Worm (Caenorhabditis elegans) whole organism, mixed stage, embryonic: Measurements from ENCODE around the gene rbm-26.

ENCODE experiments used
- M03D4.4 ChIP-seq: sonication (generic microtip); optimal IDR thresholded peaks from 2 replicates; lab custom pipeline; 2017; ENCODE audit warnings: mild to moderate bottlenecking, missing genetic modification characterization, missing compliant biosample characterization
- blmp-1 ChIP-seq: fragments of 150-350 bp; optimal IDR thresholded peaks from 2 replicates; lab custom pipeline; 2014; ENCODE audit warnings: missing biosample characterization, missing genetic modification characterization
- ceh-39 ChIP-seq: fragments of 150-350 bp; optimal IDR thresholded peaks from 2 replicates; lab custom pipeline; 2014; ENCODE audit warnings: missing biosample characterization, missing genetic modification characterization
- ceh-83 ChIP-seq: fragments of 200-800 bp; sonication (Bioruptor generic); optimal IDR thresholded peaks from 2 replicates; lab custom pipeline; 2018; ENCODE audit warnings: mild to moderate bottlenecking, missing genetic modification characterization, missing compliant biosample characterization
- ces-1 ChIP-seq: fragments of 150-350 bp; optimal IDR thresholded peaks from 2 replicates; lab custom pipeline; 2014; ENCODE audit warnings: missing biosample characterization, missing genetic modification reagents, missing genetic modification characterization
- cnd-1 ChIP-seq: fragments of 200-800 bp; sonication (Bioruptor generic); optimal IDR thresholded peaks from 2 replicates; lab custom pipeline; 2018; ENCODE audit warnings: mild to moderate bottlenecking, missing genetic modification characterization, missing compliant biosample characterization
- drap-1 ChIP-seq: fragments of 200-800 bp; sonication (Bioruptor generic); optimal IDR thresholded peaks from 3 replicates; lab custom pipeline; 2018; ENCODE audit warnings: mild to moderate bottlenecking, missing genetic modification characterization, missing compliant biosample characterization
- elt-1 ChIP-seq: sonication (generic microtip); optimal IDR thresholded peaks from 2 replicates; lab custom pipeline; 2017; ENCODE audit warnings: missing genetic modification characterization, mild to moderate bottlenecking, missing compliant biosample characterization, antibody characterized with exemption, moderate library complexity, borderline replicate concordance; ENCODE audit not compliant: insufficient read depth
- elt-3 ChIP-seq: fragments of 150-350 bp; optimal IDR thresholded peaks from 2 replicates; lab custom pipeline; 2014; ENCODE audit warnings: missing biosample characterization, missing genetic modification characterization
- ham-2 ChIP-seq: fragments of 200-800 bp; sonication (Bioruptor generic); optimal IDR thresholded peaks from 2 replicates; lab custom pipeline; 2018; ENCODE audit warnings: mild to moderate bottlenecking, missing genetic modification characterization, missing compliant biosample characterization
- hlh-1 ChIP-seq: fragments of 150-350 bp; optimal IDR thresholded peaks from 2 replicates; lab custom pipeline; 2014; ENCODE audit warnings: missing biosample characterization, missing genetic modification reagents, missing genetic modification characterization
- lin-13 ChIP-seq: fragments of 150-350 bp; optimal IDR thresholded peaks from 2 replicates; lab custom pipeline; 2014; ENCODE audit warnings: missing biosample characterization, missing genetic modification characterization
- lin-32 ChIP-seq: fragments of 200-800 bp; sonication (Bioruptor generic); optimal IDR thresholded peaks from 2 replicates; lab custom pipeline; 2018; ENCODE audit warnings: mild to moderate bottlenecking, missing genetic modification characterization, missing compliant biosample characterization
- lsy-2 ChIP-seq: fragments of 150-350 bp; optimal IDR thresholded peaks from 2 replicates; lab custom pipeline; 2014; ENCODE audit warnings: missing biosample characterization, missing genetic modification characterization
- mep-1 ChIP-seq: fragments of 150-350 bp; optimal IDR thresholded peaks from 2 replicates; lab custom pipeline; 2017; ENCODE audit warnings: missing biosample characterization, missing genetic modification reagents, missing genetic modification characterization, inconsistent platforms
- mls-2 ChIP-seq: sonication (generic microtip); optimal IDR thresholded peaks from 2 replicates; lab custom pipeline; 2016; ENCODE audit warnings: mild to moderate bottlenecking, missing genetic modification characterization, moderate library complexity, missing compliant biosample characterization
- nhr-2 ChIP-seq: fragments of 150-350 bp; optimal IDR thresholded peaks from 2 replicates; lab custom pipeline; 2014; ENCODE audit warnings: missing biosample characterization, missing genetic modification characterization
- nhr-237 ChIP-seq: fragments of 150-350 bp; optimal IDR thresholded peaks from 2 replicates; lab custom pipeline; 2014; ENCODE audit warnings: missing biosample characterization, missing genetic modification characterization
- nhr-28 ChIP-seq: fragments of 150-350 bp; optimal IDR thresholded peaks from 2 replicates; lab custom pipeline; 2014; ENCODE audit warnings: missing biosample characterization, missing genetic modification characterization
- nhr-76 ChIP-seq: sonication (generic microtip); optimal IDR thresholded peaks from 2 replicates; lab custom pipeline; 2017; ENCODE audit warnings: missing biosample characterization, missing genetic modification characterization
- pha-4 ChIP-seq: fragments of 150-350 bp; optimal IDR thresholded peaks from 2 replicates; lab custom pipeline; 2018; ENCODE audit warnings: missing biosample characterization, missing genetic modification reagents, missing genetic modification characterization
- snpc-4 ChIP-seq: fragments of 150-350 bp; optimal IDR thresholded peaks from 2 replicates; lab custom pipeline; 2014; ENCODE audit warnings: missing biosample characterization, missing genetic modification characterization
- sptf-1 ChIP-seq: sonication (generic microtip); optimal IDR thresholded peaks from 2 replicates; lab custom pipeline; 2017; ENCODE audit warnings: mild to moderate bottlenecking, missing genetic modification characterization, moderate library complexity, missing compliant biosample characterization
- tbx-8 ChIP-seq: fragments of 200-800 bp; sonication (Bioruptor generic); optimal IDR thresholded peaks from 2 replicates; lab custom pipeline; 2018; ENCODE audit warnings: mild to moderate bottlenecking, missing genetic modification characterization, moderate library complexity, missing compliant biosample characterization
- unc-120 ChIP-seq: sonication (generic microtip); optimal IDR thresholded peaks from 2 replicates; lab custom pipeline; 2017; ENCODE audit warnings: missing genetic modification characterization, missing compliant biosample characterization; ENCODE audit not compliant: poor library complexity, severe bottlenecking
- unc-39 ChIP-seq: fragments of 150-350 bp; optimal IDR thresholded peaks from 2 replicates; lab custom pipeline; 2014; ENCODE audit warnings: missing biosample characterization, missing genetic modification characterization
- unc-62 ChIP-seq: fragments of 150-350 bp; optimal IDR thresholded peaks from 2 replicates; lab custom pipeline; 2014; ENCODE audit warnings: missing biosample characterization, missing genetic modification reagents, missing genetic modification characterization
- zip-8 ChIP-seq: fragments of 150-350 bp; optimal IDR thresholded peaks from 2 replicates; lab custom pipeline; 2014; ENCODE audit warnings: missing biosample characterization, missing genetic modification characterization
- ztf-11 ChIP-seq: fragments of 150-350 bp; optimal IDR thresholded peaks from 2 replicates; lab custom pipeline; 2014; ENCODE audit warnings: missing biosample characterization, missing genetic modification characterization

The rbm-26 gene

ce11 chrIII:5714230-5714983 is 3.1 kb downstream of the rbm-26 start, which contains the start of gene arf-1:
Gene arf-1 (plus strand): TSS chrIII:5714886.
- TF ChIP-seq nhr-2 (no peak), elt-1 (tag; lab: Kevin White, UChicago) (no peak), sptf-1 (tag; lab: Kevin White, UChicago) (no peak), tbx-8 (GFP tag; lab: Kevin White, UChicago) (no peak)

DNA sequence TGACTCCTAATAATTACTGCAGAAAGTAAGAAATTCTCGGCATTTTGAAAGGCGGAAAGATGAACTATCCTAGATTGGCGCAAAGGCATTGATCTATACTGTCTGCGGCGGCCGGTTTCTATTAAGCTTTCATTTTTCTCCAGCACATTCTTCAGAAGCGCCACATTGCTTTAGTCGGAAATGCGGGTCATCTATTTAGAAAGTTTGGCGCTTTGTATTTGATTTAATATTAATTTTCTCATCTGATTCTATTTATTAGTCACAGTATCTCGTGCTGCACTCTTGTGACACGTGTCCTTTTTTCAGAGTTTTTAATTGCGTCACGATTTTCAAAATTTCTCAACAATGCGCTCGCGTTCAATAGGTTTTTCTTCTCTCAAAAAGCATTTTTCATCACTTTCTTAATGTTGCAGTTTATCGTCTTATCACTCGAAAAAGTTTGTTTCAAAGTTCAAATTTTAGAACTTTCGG is 3.7 kb downstream of the rbm-26 start:
- no peak for TF ChIP-seq sptf-1 (tag; lab: Kevin White, UChicago)
- TF ChIP-seq nhr-28 (tag; lab: Kevin White, UChicago), result no peak
- no peak for TF ChIP-seq drap-1 (GFP tag; lab: Kevin White, UChicago)
- TF ChIP-seq ceh-83 (GFP tag; lab: Kevin White, UChicago), result no peak
- no peak for TF ChIP-seq tbx-8 (GFP tag; lab: Kevin White, UChicago)
- no peak for TF ChIP-seq nhr-237 (tag; lab: Kevin White, UChicago)
- no peak for TF ChIP-seq snpc-4 (tag; lab: Kevin White, UChicago)
- TF ChIP-seq unc-120, result no peak
- no peak for TF ChIP-seq lin-32 (GFP tag; lab: Kevin White, UChicago)
- TF ChIP-seq nhr-76, result no peak
- no peak for TF ChIP-seq pha-4
- no peak for TF ChIP-seq elt-3 (tag; lab: Kevin White, UChicago)
- no peak for TF ChIP-seq blmp-1 (tag; lab: Kevin White, UChicago)

DNA sequence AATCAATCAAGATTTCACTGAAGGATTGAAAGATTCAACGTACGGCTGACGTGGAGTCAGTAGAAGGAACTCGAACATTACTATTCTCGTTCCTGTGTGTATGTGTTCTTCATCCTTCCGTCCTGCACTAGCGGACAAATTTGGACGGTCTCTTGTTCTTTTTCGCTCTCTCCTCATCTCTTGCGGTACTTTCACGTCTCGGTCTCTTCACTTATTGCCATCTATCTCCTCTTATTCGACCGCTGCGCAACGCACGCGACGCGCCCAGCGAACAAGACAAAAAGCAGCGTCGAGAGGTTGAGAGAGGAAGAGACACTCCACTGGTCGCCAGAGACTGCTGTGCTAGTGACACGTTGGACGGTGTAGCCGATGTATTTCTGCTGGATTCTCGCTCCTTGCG is 4.1 kb downstream of the rbm-26 start:
- TF ChIP-seq elt-1 (tag; lab: Kevin White, UChicago) (peak; percentile 41), ces-1 (GFP tag; lab: Kevin White, UChicago) (peak; percentile 80), ztf-11 (tag; lab: Kevin White, UChicago) (peak; percentile 40), ceh-39 (tag; lab: Kevin White, UChicago) (peak; percentile 48), nhr-237 (tag; lab: Kevin White, UChicago) (peak; percentile 54), nhr-2 (peak; percentile 3), M03D4.4 (tag; lab: Kevin White, UChicago) (no peak), pha-4 (peak; percentile 78), drap-1 (GFP tag; lab: Kevin White, UChicago) (peak; percentile 38), sptf-1 (tag; lab: Kevin White, UChicago) (peak; percentile 30), zip-8 (tag; lab: Kevin White, UChicago) (peak; percentile 25), hlh-1 (tag; lab: Kevin White, UChicago) (peak; percentile 42), nhr-28 (tag; lab: Kevin White, UChicago) (no peak), elt-3 (tag; lab: Kevin White, UChicago) (no peak), mls-2 (peak; percentile 33), lin-13 (tag; lab: Kevin White, UChicago) (peak; percentile 50), ham-2 (GFP tag; lab: Kevin White, UChicago) (peak; percentile 91), unc-39 (tag; lab: Kevin White, UChicago) (no peak), mep-1 (peak; percentile 88), blmp-1 (tag; lab: Kevin White, UChicago) (no peak), unc-62 (GFP tag; lab: Kevin White, UChicago) (peak; percentile 68), lsy-2 (tag; lab: Kevin White, UChicago) (peak; percentile 53), snpc-4 (tag; lab: Kevin White, UChicago) (no peak), cnd-1 (no peak), unc-120 (peak; percentile 86)

DNA sequence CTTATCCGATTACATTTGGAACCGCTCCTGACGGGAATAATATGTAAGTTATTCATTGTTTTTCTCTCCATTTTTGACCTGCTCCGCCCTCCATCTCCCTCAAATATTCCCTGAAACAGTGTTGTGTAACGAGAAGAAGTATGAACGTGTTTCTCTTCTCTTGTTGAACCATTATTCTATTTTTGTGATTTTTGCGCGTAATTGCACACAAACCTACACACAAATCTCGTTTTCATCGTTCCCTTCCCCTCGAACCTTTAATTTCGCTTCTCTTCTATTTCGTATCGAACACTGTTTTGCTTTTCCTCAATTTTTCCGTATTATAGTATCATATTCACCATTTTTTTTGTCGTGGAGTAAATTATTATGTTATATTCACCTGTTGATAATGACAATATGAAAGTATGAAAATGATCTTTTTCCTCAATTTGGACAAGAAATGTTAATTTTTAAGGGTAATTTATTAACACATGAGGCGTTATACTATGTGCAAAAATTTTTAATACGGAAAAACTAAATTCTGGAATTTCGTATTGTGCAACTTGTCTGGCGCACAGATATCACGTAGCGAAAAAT is 5.9 kb downstream of the rbm-26 start:
- no peak for TF ChIP-seq ceh-83 (GFP tag; lab: Kevin White, UChicago)
- TF ChIP-seq, all 35 proteins: peak for 0

- TF ChIP-seq nhr-237 (tag; lab: Kevin White, UChicago) (no peak), ceh-39 (tag; lab: Kevin White, UChicago) (peak; percentile 50), snpc-4 (tag; lab: Kevin White, UChicago) (no peak), zip-8 (tag; lab: Kevin White, UChicago) (peak; percentile 89), ztf-11 (tag; lab: Kevin White, UChicago) (peak; percentile 6), unc-62 (GFP tag; lab: Kevin White, UChicago) (peak; percentile 23), ces-1 (GFP tag; lab: Kevin White, UChicago) (peak; percentile 26), nhr-2 (peak; percentile 91)
These were observed 7.0 kb downstream of the rbm-26 start for ce11 chrIII:5718385-5718784.
